Worm (Caenorhabditis elegans) whole organism, early embryonic: ENCODE data around the gene H04M03.3.

ENCODE experiments used
- B0310.2 ChIP-seq: sonication (generic microtip); optimal IDR thresholded peaks from 2 replicates; lab custom pipeline; 2016; ENCODE audit warnings: mild to moderate bottlenecking, missing genetic modification characterization, missing compliant biosample characterization
- F13C5.2 ChIP-seq: sonication (generic microtip); optimal IDR thresholded peaks from 2 replicates; lab custom pipeline; 2017; ENCODE audit warnings: mild to moderate bottlenecking, missing genetic modification characterization, inconsistent platforms, missing compliant biosample characterization
- aly-1 ChIP-seq: sonication (generic microtip); optimal IDR thresholded peaks from 2 replicates; lab custom pipeline; 2016; ENCODE audit warnings: missing genetic modification characterization, missing compliant biosample characterization
- ama-1 ChIP-seq: fragments of 150-350 bp; optimal IDR thresholded peaks from 2 replicates; lab custom pipeline; 2014
- ceh-13 ChIP-seq: fragments of 200-800 bp; sonication (Bioruptor generic); optimal IDR thresholded peaks from 2 replicates; lab custom pipeline; 2018; ENCODE audit warnings: mild to moderate bottlenecking, missing genetic modification characterization, missing compliant biosample characterization
- ceh-36 ChIP-seq: sonication (generic microtip); optimal IDR thresholded peaks from 2 replicates; lab custom pipeline; 2016; ENCODE audit warnings: missing genetic modification characterization, inconsistent platforms, missing compliant biosample characterization
- ets-7 ChIP-seq: sonication (generic microtip); optimal IDR thresholded peaks from 2 replicates; lab custom pipeline; 2016; ENCODE audit warnings: missing genotype, missing genetic modification characterization, missing compliant biosample characterization
- flt-1 ChIP-seq: fragments of 200-800 bp; sonication (Bioruptor generic); IDR thresholded peaks from 2 replicates; pipeline ENCODE4 v1.3.6; 2022; ENCODE audit warnings: missing genetic modification characterization, missing compliant biosample characterization
- hmbx-1 ChIP-seq: sonication (generic microtip); optimal IDR thresholded peaks from 2 replicates; lab custom pipeline; 2016; ENCODE audit warnings: mild to moderate bottlenecking, missing genetic modification characterization, missing compliant biosample characterization
- hmg-4 ChIP-seq: fragments of 200-800 bp; sonication (Bioruptor generic); optimal IDR thresholded peaks from 2 replicates; lab custom pipeline; 2018; ENCODE audit warnings: mild to moderate bottlenecking, missing genetic modification characterization, missing compliant biosample characterization
- hnd-1 ChIP-seq: sonication (generic microtip); optimal IDR thresholded peaks from 2 replicates; lab custom pipeline; 2016; ENCODE audit warnings: missing genetic modification characterization, missing compliant biosample characterization
- pes-1 ChIP-seq: fragments of 200-800 bp; sonication (Bioruptor generic); IDR thresholded peaks from 2 replicates; pipeline ENCODE4 v1.3.6; 2022; ENCODE audit warnings: missing genetic modification reagents, missing genetic modification characterization, missing compliant biosample characterization
- scrt-1 ChIP-seq: fragments of 200-800 bp; sonication (Bioruptor generic); IDR thresholded peaks from 2 replicates; pipeline ENCODE4 v1.3.6; 2022; ENCODE audit warnings: missing genetic modification characterization, missing compliant biosample characterization
- sea-1 ChIP-seq: fragments of 200-800 bp; sonication (Bioruptor generic); conservative IDR thresholded peaks from 2 replicates; pipeline ENCODE4 v1.3.6; 2022; ENCODE audit warnings: missing genetic modification characterization, missing compliant biosample characterization
- tbx-11 ChIP-seq: fragments of 200-800 bp; sonication (Bioruptor generic); IDR thresholded peaks from 2 replicates; pipeline ENCODE4 v1.3.6; 2022; ENCODE audit warnings: missing genetic modification characterization, missing compliant biosample characterization
- tbx-37 ChIP-seq: fragments of 200-800 bp; sonication (Bioruptor generic); conservative IDR thresholded peaks from 2 replicates; pipeline ENCODE4 v1.3.6; 2022; ENCODE audit warnings: missing genetic modification reagents, missing genetic modification characterization, missing compliant biosample characterization
- tra-4 ChIP-seq: sonication (generic microtip); optimal IDR thresholded peaks from 2 replicates; lab custom pipeline; 2017; ENCODE audit warnings: missing genetic modification characterization, missing compliant biosample characterization

Gene H04M03.3

ce11 chrIV:5928957-5929356 is 37.6 kb downstream of the H04M03.3 start:
- TF ChIP-seq tbx-11 (GFP tag; lab: Robert Waterston, UW) (no peak), hnd-1 (no peak), tra-4 (no peak), pes-1 (no peak), aly-1 (no peak), F13C5.2 (no peak), ama-1 (lab: Kevin White, UChicago) (no peak), sea-1 (no peak), ets-7 (no peak), B0310.2 (no peak), scrt-1 (GFP tag; lab: Robert Waterston, UW) (no peak), tbx-37 (GFP tag; lab: Robert Waterston, UW) (no peak), hmg-4 (GFP tag; lab: Kevin White, UChicago) (no peak), flt-1 (GFP tag; lab: Robert Waterston, UW) (no peak), ceh-36 (tag; lab: Kevin White, UChicago) (no peak), hmbx-1 (tag; lab: Kevin White, UChicago) (no peak)

ce11 chrIV:5930345-5930744 is 39.0 kb downstream of the H04M03.3 start, which contains the start of gene lin-33:
lin-33 (plus strand) TSS chrIV:5930645.
- TF ChIP-seq hnd-1, result no peak
- no peak for TF ChIP-seq ama-1 (lab: Kevin White, UChicago)
- TF ChIP-seq aly-1, result no peak
- TF ChIP-seq B0310.2, result no peak
- no peak for TF ChIP-seq tbx-37 (GFP tag; lab: Robert Waterston, UW)
- no peak for TF ChIP-seq pes-1
- no peak for TF ChIP-seq F13C5.2
- no peak for TF ChIP-seq sea-1
- no peak for TF ChIP-seq ceh-36 (tag; lab: Kevin White, UChicago)
- no peak for TF ChIP-seq tbx-11 (GFP tag; lab: Robert Waterston, UW)
- TF ChIP-seq ets-7, result no peak
- no peak for TF ChIP-seq tra-4
- TF ChIP-seq scrt-1 (GFP tag; lab: Robert Waterston, UW), result no peak
- TF ChIP-seq ceh-13 (GFP tag; lab: Kevin White, UChicago), result no peak
- no peak for TF ChIP-seq hmg-4 (GFP tag; lab: Kevin White, UChicago)
- no peak for TF ChIP-seq hmbx-1 (tag; lab: Kevin White, UChicago)
- no peak for TF ChIP-seq flt-1 (GFP tag; lab: Robert Waterston, UW)

- TF ChIP-seq flt-1 (GFP tag; lab: Robert Waterston, UW), result no peak
- TF ChIP-seq aly-1, result no peak
- TF ChIP-seq hmg-4 (GFP tag; lab: Kevin White, UChicago), result no peak
- TF ChIP-seq hnd-1, result no peak
- TF ChIP-seq scrt-1 (GFP tag; lab: Robert Waterston, UW), result no peak
- TF ChIP-seq sea-1, result no peak
- TF ChIP-seq hmbx-1 (tag; lab: Kevin White, UChicago), result no peak
- TF ChIP-seq ets-7, result no peak
- TF ChIP-seq tra-4, result no peak
Measured at ce11 chrIV:5934046-5934445, 42.7 kb downstream of the H04M03.3 start, which contains the start of gene H32C10.1. H32C10.1 (plus strand) TSS chrIV:5934346.

- TF ChIP-seq tra-4 (no peak), ama-1 (lab: Kevin White, UChicago) (no peak), sea-1 (no peak), scrt-1 (GFP tag; lab: Robert Waterston, UW) (no peak), tbx-37 (GFP tag; lab: Robert Waterston, UW) (no peak), pes-1 (no peak), ceh-36 (tag; lab: Kevin White, UChicago) (no peak), ceh-13 (GFP tag; lab: Kevin White, UChicago) (no peak)
Measured at ce11 chrIV:5937106-5937505, 45.7 kb downstream of the H04M03.3 start.

- no peak for TF ChIP-seq hmbx-1 (tag; lab: Kevin White, UChicago)
- TF ChIP-seq tra-4, result no peak
- no peak for TF ChIP-seq ceh-36 (tag; lab: Kevin White, UChicago)
- TF ChIP-seq hmg-4 (GFP tag; lab: Kevin White, UChicago), result no peak
- TF ChIP-seq sea-1, result no peak
- TF ChIP-seq hnd-1, result no peak
- no peak for TF ChIP-seq scrt-1 (GFP tag; lab: Robert Waterston, UW)
- TF ChIP-seq pes-1, result no peak
- TF ChIP-seq ceh-13 (GFP tag; lab: Kevin White, UChicago), result no peak
- TF ChIP-seq tbx-11 (GFP tag; lab: Robert Waterston, UW), result no peak
- TF ChIP-seq flt-1 (GFP tag; lab: Robert Waterston, UW), result no peak
- no peak for TF ChIP-seq tbx-37 (GFP tag; lab: Robert Waterston, UW)
Measured at ce11 chrIV:5939122-5939521, 47.8 kb downstream of the H04M03.3 start, which contains the start of gene mcu-1. mcu-1 (minus strand) TSS chrIV:5939230.

ce11 chrIV:5939908-5940307 is 48.5 kb downstream of the H04M03.3 start:
- TF ChIP-seq ets-7 (no peak), sea-1 (no peak), hmg-4 (GFP tag; lab: Kevin White, UChicago) (no peak), hnd-1 (no peak), ama-1 (lab: Kevin White, UChicago) (no peak), tra-4 (no peak), ceh-36 (tag; lab: Kevin White, UChicago) (no peak), scrt-1 (GFP tag; lab: Robert Waterston, UW) (no peak)

ce11 chrIV:5940608-5941007 is 49.2 kb downstream of the H04M03.3 start:
- TF ChIP-seq aly-1 (no peak), sea-1 (no peak), scrt-1 (GFP tag; lab: Robert Waterston, UW) (no peak), ceh-36 (tag; lab: Kevin White, UChicago) (no peak), flt-1 (GFP tag; lab: Robert Waterston, UW) (no peak), tbx-37 (GFP tag; lab: Robert Waterston, UW) (no peak), B0310.2 (no peak), F13C5.2 (no peak), hmg-4 (GFP tag; lab: Kevin White, UChicago) (no peak), pes-1 (no peak), ceh-13 (GFP tag; lab: Kevin White, UChicago) (no peak), tbx-11 (GFP tag; lab: Robert Waterston, UW) (no peak), hnd-1 (no peak), hmbx-1 (tag; lab: Kevin White, UChicago) (no peak), tra-4 (no peak), ets-7 (no peak), ama-1 (lab: Kevin White, UChicago) (no peak)
